Fruit fly (Drosophila melanogaster) whole organism, prepupa: Measurements from ENCODE around the gene Or19a.

ENCODE experiments used
- CG11762 ChIP-seq: fragments of 200-800 bp; sonication (Bioruptor generic); optimal IDR thresholded peaks from 3 replicates; lab custom pipeline; 2016; ENCODE audit warnings: missing biosample characterization, missing genetic modification characterization; ENCODE audit not compliant: insufficient read depth
- CG4318 ChIP-seq: fragments of 200-800 bp; sonication (Bioruptor generic); optimal IDR thresholded peaks from 3 replicates; lab custom pipeline; 2017; ENCODE audit warnings: missing biosample characterization, mild to moderate bottlenecking, missing genetic modification characterization
- CG6163 ChIP-seq: fragments of 200-800 bp; sonication (Bioruptor generic); IDR thresholded peaks from 3 replicates; pipeline ENCODE4 v1.3.6; 2022; ENCODE audit warnings: missing biosample characterization, missing genetic modification characterization
- CG7368 ChIP-seq: fragments of 200-800 bp; sonication (Bioruptor generic); optimal IDR thresholded peaks from 3 replicates; lab custom pipeline; 2016; ENCODE audit warnings: missing biosample characterization, missing genetic modification characterization
- topi ChIP-seq: fragments of 200-800 bp; sonication (Bioruptor generic); optimal IDR thresholded peaks from 3 replicates; lab custom pipeline; 2016; ENCODE audit warnings: missing biosample characterization, missing genetic modification characterization

DNA sequence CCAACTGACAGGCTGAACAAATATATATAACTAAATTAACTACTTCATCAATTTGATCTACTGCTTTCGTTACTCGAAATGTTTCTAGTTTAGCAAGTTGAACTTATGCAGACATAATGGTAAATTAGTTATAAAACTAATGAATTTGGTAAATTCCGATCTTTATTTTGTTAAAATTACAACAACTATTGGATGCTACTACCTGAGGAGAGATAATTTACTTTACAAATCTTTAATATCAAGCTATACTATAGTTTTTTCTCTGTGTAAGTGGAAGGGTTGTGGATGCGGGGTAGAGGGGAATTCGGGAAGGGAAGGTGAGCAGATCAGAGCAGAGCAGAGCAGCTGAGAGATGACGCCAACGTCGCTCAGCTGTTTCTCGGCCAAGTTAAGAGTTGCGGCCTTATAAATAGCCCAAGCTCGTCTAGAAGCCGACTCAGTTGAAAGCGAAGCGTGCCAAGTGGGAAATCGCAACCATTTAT is 4.7 kb upstream of the Or19a start, which contains the start of gene aspr:
- TF ChIP-seq CG6163 (GFP tag; lab: Robert Waterston, UW) (no peak), topi (GFP tag; lab: Kevin White, UChicago) (no peak), CG11762 (no peak), CG4318 (GFP tag; lab: Kevin White, UChicago) (no peak), CG7368 (GFP tag; lab: Kevin White, UChicago) (no peak)
